Fruit fly (Drosophila melanogaster): Measurements from ENCODE around the gene Pcp.
A peak's percentile ranks its signal among the peaks of the same experiment; 100 is the strongest.

The Pcp gene

DNA sequence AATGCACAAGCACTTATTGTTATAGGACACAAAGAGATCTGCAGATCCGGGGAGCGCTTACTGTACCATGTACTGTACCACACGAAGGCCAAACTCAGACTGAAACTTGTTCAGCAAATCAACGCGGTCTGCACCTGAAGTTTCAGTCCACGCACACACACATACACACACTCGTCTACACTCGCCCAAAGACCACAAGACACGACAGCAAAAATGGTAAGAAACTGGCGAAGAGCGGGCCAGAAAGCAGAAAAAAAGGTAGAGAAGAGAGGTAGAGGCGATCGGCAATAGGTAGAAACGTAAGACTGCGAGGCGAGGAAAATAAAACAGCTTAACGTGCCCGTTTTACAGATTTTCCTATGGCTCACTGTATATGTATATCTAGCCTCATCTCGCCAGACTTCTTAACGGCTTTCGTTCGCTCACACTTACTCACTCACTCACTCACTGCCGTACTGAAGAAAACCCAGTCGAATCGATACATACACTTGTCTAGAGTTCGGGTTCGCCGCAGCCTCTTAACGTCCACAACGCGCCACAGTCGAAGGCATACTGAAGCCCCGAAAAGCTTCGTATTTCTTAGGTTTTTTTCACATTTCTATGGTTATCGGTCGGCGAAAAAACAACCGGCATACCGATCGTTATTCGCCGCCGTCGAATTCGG lies 11.5 kb upstream of the Pcp start, which contains the start of gene uif:
Gene uif (minus strand): TSS at position 553 of the 664 bp plus-strand sequence.
- TF ChIP-seq CG14860 (GFP tag; IDR thresholded peaks at IDR 0.05; ENCODE audit: partially characterized antibody) (no peak), B-H2 (GFP tag; optimal IDR thresholded peaks at IDR 0.05) (no peak), sqz (GFP tag; optimal IDR thresholded peaks at IDR 0.05) (peak; percentile 79), nom (GFP tag; optimal IDR thresholded peaks at IDR 0.05) (peak; percentile 43), bbx (GFP tag; IDR thresholded peaks at IDR 0.05; ENCODE audit: partially characterized antibody) (0 out of 2 replicates have a peak, but pooled peaks have one; percentile 26), zf30C (GFP tag; optimal IDR thresholded peaks at IDR 0.05) (peak; percentile 26), Jarid2 (GFP tag; optimal IDR thresholded peaks at IDR 0.05) (peak; percentile 77), vvl (GFP tag; IDR thresholded peaks at IDR 0.05) (0 out of 2 replicates have a peak, but pooled peaks have one; percentile 37), unpg (GFP tag; optimal IDR thresholded peaks at IDR 0.05) (no peak), CG10543 (GFP tag; optimal IDR thresholded peaks at IDR 0.05) (peak; percentile 57), Bgb (GFP tag; IDR thresholded peaks at IDR 0.05; ENCODE audit: partially characterized antibody) (peak; percentile 26; the same call in 1 of the 2 replicates), Drgx (GFP tag; IDR thresholded peaks at IDR 0.05) (peak; percentile 20; the same call in 1 of the 2 replicates), kni (GFP tag; optimal IDR thresholded peaks at IDR 0.05) (peak; percentile 95), CG12769 (tag; optimal IDR thresholded peaks at IDR 0.05) (peak; percentile 91), z (GFP tag; IDR thresholded peaks at IDR 0.05) (0 out of 3 replicates have a peak, but pooled peaks have one; percentile 16), Trl (optimal IDR thresholded peaks at IDR 0.05) (peak in 1 of 2 experiments; percentile 46), Trl (GFP tag; optimal IDR thresholded peaks at IDR 0.05) (no peak), sens (GFP tag) (peak; percentile 4), CG31365 (tag; optimal IDR thresholded peaks at IDR 0.05) (no peak), pros (GFP tag; optimal IDR thresholded peaks at IDR 0.05) (peak; percentile 95), chinmo (GFP tag; IDR thresholded peaks at IDR 0.05; ENCODE audit: partially characterized antibody) (peak; percentile 55; the same call in 1 of the 4 replicates), CG6175 (GFP tag; IDR thresholded peaks at IDR 0.05) (no peak), oc (tag; optimal IDR thresholded peaks at IDR 0.05) (peak; percentile 76), Med (GFP tag) (peak; percentile 60), onecut (GFP tag; IDR thresholded peaks at IDR 0.05) (peak; percentile 45; the same call in 1 of the 2 replicates), CG32772 (GFP tag; IDR thresholded peaks at IDR 0.05) (peak; percentile 32; the same call in 1 of the 2 replicates), zen2 (GFP tag; IDR thresholded peaks at IDR 0.05; ENCODE audit: partially characterized antibody) (0 out of 3 replicates have a peak, but pooled peaks have one; percentile 12), chm (GFP tag; IDR thresholded peaks at IDR 0.05) (peak; percentile 48; the same call in 1 of the 2 replicates), gsb (GFP tag; IDR thresholded peaks at IDR 0.05) (no peak), CG13287 (GFP tag; IDR thresholded peaks at IDR 0.05; ENCODE audit: partially characterized antibody) (peak; percentile 17; the same call in 1 of the 2 replicates), CG3847 (GFP tag; IDR thresholded peaks at IDR 0.05) (no peak), D19A (tag; optimal IDR thresholded peaks at IDR 0.05) (peak; percentile 27), hbn (GFP tag; IDR thresholded peaks at IDR 0.05; ENCODE audit: partially characterized antibody) (0 out of 2 replicates have a peak, but pooled peaks have one; percentile 21), Deaf1 (tag; optimal IDR thresholded peaks at IDR 0.05) (peak; percentile 94), CG12219 (GFP tag; optimal IDR thresholded peaks at IDR 0.05) (no peak), Blimp-1 (GFP tag; optimal IDR thresholded peaks at IDR 0.05) (peak; percentile 26), ind (GFP tag; optimal IDR thresholded peaks at IDR 0.05) (no peak), CG34224 (GFP tag; IDR thresholded peaks at IDR 0.05; ENCODE audit: partially characterized antibody) (peak; percentile 37; the same call in 1 of the 3 replicates), sd (tag; optimal IDR thresholded peaks at IDR 0.05) (peak; percentile 73), CG2199 (GFP tag; IDR thresholded peaks at IDR 0.05) (0 out of 3 replicates have a peak, but pooled peaks have one; percentile 6), tap (tag; optimal IDR thresholded peaks at IDR 0.05) (no peak), Dll (GFP tag; IDR thresholded peaks at IDR 0.05; ENCODE audit: partially characterized antibody) (0 out of 4 replicates have a peak, but pooled peaks have one; percentile 29), nerfin-2 (GFP tag; IDR thresholded peaks at IDR 0.05; ENCODE audit: partially characterized antibody) (0 out of 2 replicates have a peak, but pooled peaks have one; percentile 24), cg (GFP tag; optimal IDR thresholded peaks at IDR 0.05) (peak; percentile 73), D (optimal IDR thresholded peaks at IDR 0.05) (peak; percentile 77), D (GFP tag; optimal IDR thresholded peaks at IDR 0.05) (no peak), CG32767 (GFP tag; IDR thresholded peaks at IDR 0.05) (peak; percentile 38; the same call in 1 of the 2 replicates)
